Worm (Caenorhabditis elegans) whole organism, young adult: Measurements from ENCODE around the gene Y22D7AL.11.

Experiments used
- C06A6.2 ChIP-seq: fragments of 200-800 bp; sonication (Bioruptor generic); conservative IDR thresholded peaks from 2 replicates; pipeline ENCODE4 v1.3.6; 2022; ENCODE audit warnings: missing genetic modification characterization, missing compliant biosample characterization
- F55B11.4 ChIP-seq: sonication (generic microtip); optimal IDR thresholded peaks from 2 replicates; lab custom pipeline; 2016; ENCODE audit warnings: missing compliant biosample characterization, missing genetic modification characterization, borderline replicate concordance; ENCODE audit not compliant: insufficient read depth
- K11D2.4 ChIP-seq: fragments of 200-800 bp; sonication (Bioruptor generic); IDR thresholded peaks from 2 replicates; pipeline ENCODE4 v1.3.6; 2022; ENCODE audit warnings: missing genetic modification reagents, missing genetic modification characterization, missing compliant biosample characterization
- T07F8.4 ChIP-seq: sonication (generic microtip); optimal IDR thresholded peaks from 2 replicates; lab custom pipeline; 2016; ENCODE audit warnings: mild to moderate bottlenecking, missing genetic modification characterization, moderate library complexity, missing compliant biosample characterization
- ceh-27 ChIP-seq: fragments of 200-800 bp; sonication (Bioruptor generic); optimal IDR thresholded peaks from 2 replicates; lab custom pipeline; 2018; ENCODE audit warnings: mild to moderate bottlenecking, missing genetic modification characterization, moderate library complexity, missing compliant biosample characterization
- ceh-40 ChIP-seq: fragments of 200-800 bp; sonication (Bioruptor generic); IDR thresholded peaks from 2 replicates; pipeline ENCODE4 v1.3.6; 2022; ENCODE audit warnings: missing genetic modification characterization, missing compliant biosample characterization
- let-526 ChIP-seq: fragments of 200-800 bp; sonication (Bioruptor generic); IDR thresholded peaks from 2 replicates; pipeline ENCODE4 v1.3.6; 2022; ENCODE audit warnings: missing genetic modification reagents, missing genetic modification characterization, missing compliant biosample characterization
- pha-4 ChIP-seq: fragments of 150-350 bp; sonication (generic microtip); optimal IDR thresholded peaks from 2 replicates; lab custom pipeline; 2014; ENCODE audit warnings: missing biosample characterization, missing genetic modification reagents, missing genetic modification characterization
- repo-1 ChIP-seq: sonication (generic microtip); optimal IDR thresholded peaks from 2 replicates; lab custom pipeline; 2017; ENCODE audit warnings: mild to moderate bottlenecking, missing genetic modification characterization, missing compliant biosample characterization
- unc-62 ChIP-seq: fragments of 150-350 bp; optimal IDR thresholded peaks from 2 replicates; lab custom pipeline; 2014; ENCODE audit warnings: missing biosample characterization, missing genetic modification reagents, missing genetic modification characterization

DNA sequence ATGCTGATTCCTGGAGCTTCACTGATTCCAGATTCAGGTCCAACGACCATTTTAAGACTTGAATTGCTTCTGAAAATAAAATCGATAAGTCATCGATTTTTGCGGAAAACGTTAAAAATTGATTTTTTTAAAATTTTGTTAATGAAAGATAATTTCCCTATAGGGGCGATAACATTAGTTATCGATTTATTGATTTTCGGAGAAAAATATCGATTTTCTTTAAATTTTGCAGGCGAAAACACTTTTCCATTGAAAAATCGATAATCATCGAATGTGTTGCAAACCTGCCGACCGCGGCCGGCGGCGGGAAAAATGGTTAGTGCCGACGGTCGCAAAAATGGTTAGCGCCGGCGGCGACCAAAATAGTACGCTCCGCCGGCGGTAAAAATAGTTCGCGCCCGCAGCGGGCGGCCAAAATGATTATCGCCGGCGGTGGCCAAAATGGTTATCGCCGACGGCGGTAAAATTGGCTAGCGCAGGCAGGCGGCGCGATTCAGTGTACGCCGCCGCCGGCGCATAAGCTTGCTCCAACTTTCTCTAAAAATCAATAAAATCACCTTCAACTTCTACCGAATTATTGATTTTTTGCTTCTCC lies 21.1 kb downstream of the Y22D7AL.11 start:
- no peak for TF ChIP-seq unc-62
- no peak for TF ChIP-seq C06A6.2 (GFP tag; lab: Robert Waterston, UW)
- TF ChIP-seq let-526, result no peak
- TF ChIP-seq F55B11.4, result no peak
- no peak for TF ChIP-seq ceh-40 (GFP tag; lab: Robert Waterston, UW)
- TF ChIP-seq repo-1 (tag; lab: Kevin White, UChicago), result no peak
- TF ChIP-seq ceh-27, result no peak
- TF ChIP-seq K11D2.4 (GFP tag; lab: Robert Waterston, UW), result no peak
- TF ChIP-seq T07F8.4 (tag; lab: Kevin White, UChicago), result no peak
- TF ChIP-seq pha-4 (tag; lab: Kevin White, UChicago), result no peak
